Worm (Caenorhabditis elegans) whole organism, L2 larva: Measurements from ENCODE around the gene vab-9.

Experiments
- lsy-2 ChIP-seq, 2 experiments: fragments of 150-350 bp in 1 of 2; sonication (generic microtip) in 1 of 2; optimal IDR thresholded peaks; 2 replicates each; lab custom pipeline; 2014 to 2017; ENCODE audit warnings: missing biosample characterization in 2 of 2, missing genetic modification characterization in 2 of 2
- nhr-12 ChIP-seq: fragments of 150-350 bp; optimal IDR thresholded peaks from 2 replicates; lab custom pipeline; 2014; ENCODE audit warnings: missing biosample characterization, missing genetic modification characterization
- nhr-129 ChIP-seq: fragments of 150-350 bp; optimal IDR thresholded peaks from 2 replicates; lab custom pipeline; 2014; ENCODE audit warnings: missing biosample characterization, missing genetic modification characterization
- ztf-11 ChIP-seq: sonication (generic microtip); optimal IDR thresholded peaks from 2 replicates; lab custom pipeline; 2017; ENCODE audit warnings: missing biosample characterization, missing genetic modification characterization

ce11 chrII:8637615-8638014 lies at the start of gene vab-9:
- TF ChIP-seq nhr-12 (no peak), ztf-11 (no peak), nhr-129 (tag; lab: Kevin White, UChicago) (no peak), lsy-2 (tag; optimal IDR thresholded peaks at IDR 0.05; lab: Kevin White, UChicago) (no peak)
